Worm (Caenorhabditis elegans): ENCODE results near the gene C54H2.4.

DNA sequence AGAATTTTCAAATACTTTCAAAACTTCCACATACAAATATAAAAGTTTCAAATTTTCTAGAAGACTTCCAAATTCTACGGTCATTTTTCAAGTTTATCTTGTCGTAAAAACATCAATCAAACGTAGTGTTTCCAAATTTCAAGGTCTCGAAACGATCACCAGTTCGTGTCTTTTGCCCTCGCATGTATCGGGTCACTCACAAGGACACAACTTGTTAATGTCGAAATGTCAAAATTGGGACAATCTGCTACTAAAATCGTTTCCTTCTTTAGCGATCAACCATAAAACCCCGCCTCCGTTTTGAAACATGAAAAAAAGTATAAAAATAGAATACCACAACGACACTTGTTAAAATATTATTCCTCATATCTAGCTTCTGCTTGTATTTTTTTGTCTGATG, 32.9 kb upstream of the C54H2.4 start:
- TF ChIP-seq egl-27 (tag; optimal IDR thresholded peaks at IDR 0.05) (no peak), nhr-237 (tag; optimal IDR thresholded peaks at IDR 0.05) (no peak), unc-39 (tag; optimal IDR thresholded peaks at IDR 0.05) (no peak), nhr-11 (tag; optimal IDR thresholded peaks at IDR 0.05) (no peak)

All from whole organism, L4 larva.